Fruit fly (Drosophila melanogaster) whole organism, embryonic: Measurements from ENCODE around the gene psh.

Experiments
- Aef1 ChIP-seq: fragments of 200-800 bp; sonication (Bioruptor generic); IDR thresholded peaks from 3 replicates; pipeline ENCODE4 v1.3.6; 2022; ENCODE audit warnings: missing biosample characterization, missing genetic modification characterization
- Atf-2 ChIP-seq: fragments of 200-800 bp; sonication (Bioruptor generic); optimal IDR thresholded peaks from 2 replicates; lab custom pipeline; 2016; ENCODE audit warnings: missing biosample characterization, missing genetic modification characterization
- Atf6 ChIP-seq: fragments of 200-800 bp; sonication (Bioruptor generic); IDR thresholded peaks from 2 replicates; pipeline ENCODE4 v1.3.6; 2022; ENCODE audit warnings: missing biosample characterization, missing genetic modification characterization
- BtbVII ChIP-seq: fragments of 200-800 bp; sonication (Bioruptor generic); optimal IDR thresholded peaks from 3 replicates; lab custom pipeline; 2017; ENCODE audit warnings: missing biosample characterization, mild to moderate bottlenecking, missing genetic modification characterization
- CG10654 ChIP-seq: fragments of 200-800 bp; sonication (Bioruptor generic); optimal IDR thresholded peaks from 2 replicates; lab custom pipeline; 2016; ENCODE audit warnings: missing biosample characterization, missing genetic modification characterization
- CG11696 ChIP-seq: fragments of 200-800 bp; sonication (Bioruptor generic); IDR thresholded peaks from 2 replicates; pipeline ENCODE4 v1.3.6; 2022; ENCODE audit warnings: missing biosample characterization, missing genetic modification characterization
- CG12391 ChIP-seq: fragments of 200-800 bp; sonication (Bioruptor generic); optimal IDR thresholded peaks from 3 replicates; lab custom pipeline; 2018; ENCODE audit warnings: missing biosample characterization, mild to moderate bottlenecking, missing genetic modification characterization, moderate library complexity
- CG12659 ChIP-seq: fragments of 200-800 bp; sonication (Bioruptor generic); optimal IDR thresholded peaks from 3 replicates; lab custom pipeline; 2017; ENCODE audit warnings: mild to moderate bottlenecking, missing biosample characterization, missing genetic modification reagents, missing genetic modification characterization
- CG13624 ChIP-seq: fragments of 200-800 bp; sonication (Bioruptor generic); optimal IDR thresholded peaks from 2 replicates; lab custom pipeline; 2016; ENCODE audit warnings: missing biosample characterization, missing genetic modification characterization
- CG14710 ChIP-seq: fragments of 200-800 bp; sonication (Bioruptor generic); optimal IDR thresholded peaks from 3 replicates; lab custom pipeline; 2019; ENCODE audit warnings: missing biosample characterization, mild to moderate bottlenecking, missing genetic modification characterization, moderate library complexity
- CG17385 ChIP-seq: fragments of 200-800 bp; sonication (Bioruptor generic); optimal IDR thresholded peaks from 3 replicates; lab custom pipeline; 2018; ENCODE audit warnings: missing biosample characterization, mild to moderate bottlenecking, missing genetic modification characterization
- CG17568 ChIP-seq: fragments of 200-800 bp; sonication (Bioruptor generic); optimal IDR thresholded peaks from 2 replicates; lab custom pipeline; 2018; ENCODE audit warnings: missing biosample characterization, mild to moderate bottlenecking, missing genetic modification characterization, moderate library complexity
- CG18262 ChIP-seq: fragments of 200-800 bp; optimal IDR thresholded peaks from 3 replicates; lab custom pipeline; 2019; ENCODE audit warnings: missing biosample characterization, mild to moderate bottlenecking, missing genetic modification characterization, moderate library complexity
- CG18599 ChIP-seq: fragments of 200-800 bp; sonication (Bioruptor generic); optimal IDR thresholded peaks from 3 replicates; lab custom pipeline; 2017; ENCODE audit warnings: missing biosample characterization, missing genetic modification characterization, mild to moderate bottlenecking, moderate library complexity, missing genetic modification reagents
- CG2116 ChIP-seq: fragments of 200-800 bp; sonication (Bioruptor generic); optimal IDR thresholded peaks from 3 replicates; lab custom pipeline; 2018; ENCODE audit warnings: missing biosample characterization, mild to moderate bottlenecking, missing genetic modification characterization
- CG2712 ChIP-seq: fragments of 200-800 bp; optimal IDR thresholded peaks from 3 replicates; lab custom pipeline; 2019; ENCODE audit warnings: missing biosample characterization, mild to moderate bottlenecking, missing genetic modification characterization, moderate library complexity
- CG33213 ChIP-seq: fragments of 200-800 bp; sonication (Bioruptor generic); optimal IDR thresholded peaks from 3 replicates; lab custom pipeline; 2016; ENCODE audit warnings: missing biosample characterization, missing genetic modification characterization
- CG34422 ChIP-seq: fragments of 200-800 bp; sonication (Bioruptor generic); IDR thresholded peaks from 3 replicates; pipeline ENCODE4 v1.3.6; 2022; ENCODE audit warnings: missing biosample characterization, missing genetic modification characterization
- CG6689 ChIP-seq: fragments of 200-800 bp; sonication (Bioruptor generic); IDR thresholded peaks from 2 replicates; pipeline ENCODE4 v1.3.6; 2022; ENCODE audit warnings: missing biosample characterization, missing genetic modification characterization
- CG8478 ChIP-seq: fragments of >200 bp; optimal IDR thresholded peaks from 2 replicates; lab custom pipeline; 2018
- Chrac-16 ChIP-seq: fragments of 200-800 bp; sonication (Bioruptor generic); optimal IDR thresholded peaks from 3 replicates; lab custom pipeline; 2016; ENCODE audit warnings: missing biosample characterization, missing genetic modification characterization
- CoRest ChIP-seq: fragments of 200-800 bp; sonication (Bioruptor generic); optimal IDR thresholded peaks from 3 replicates; lab custom pipeline; 2018; ENCODE audit warnings: missing biosample characterization, mild to moderate bottlenecking, missing genetic modification characterization, moderate library complexity
- HLH4C ChIP-seq: fragments of 200-800 bp; sonication (Bioruptor generic); IDR thresholded peaks from 3 replicates; pipeline ENCODE4 v1.3.6; 2022; ENCODE audit warnings: missing biosample characterization, missing genetic modification characterization; ENCODE audit not compliant: partially characterized antibody
- HLHmδ ChIP-seq: fragments of 200-800 bp; sonication (Bioruptor generic); optimal IDR thresholded peaks from 2 replicates; lab custom pipeline; 2018; ENCODE audit warnings: missing biosample characterization, mild to moderate bottlenecking, missing genetic modification characterization, moderate library complexity
- Hmr ChIP-seq: fragments of 200-800 bp; sonication (Bioruptor generic); optimal IDR thresholded peaks from 3 replicates; lab custom pipeline; 2017; ENCODE audit warnings: mild to moderate bottlenecking, missing biosample characterization, missing genetic modification reagents, missing genetic modification characterization
- Hr51 ChIP-seq, 2 experiments: fragments of 200-800 bp; sonication (Bioruptor generic); optimal IDR thresholded peaks; 2 replicates in 1 of 2; 3 replicates in 1 of 2; lab custom pipeline; 2016 to 2018; ENCODE audit warnings: missing biosample characterization in 2 of 2, missing genetic modification characterization in 2 of 2, mild to moderate bottlenecking in 1 of 2, moderate library complexity in 1 of 2
- Lhr ChIP-seq: fragments of 200-800 bp; sonication (Bioruptor generic); optimal IDR thresholded peaks from 3 replicates; lab custom pipeline; 2017; ENCODE audit warnings: mild to moderate bottlenecking, missing biosample characterization, missing genetic modification reagents, missing genetic modification characterization
- Mad ChIP-seq: fragments of 200-800 bp; sonication (Bioruptor generic); optimal IDR thresholded peaks from 2 replicates; lab custom pipeline; 2016; ENCODE audit warnings: missing biosample characterization, missing genetic modification characterization
- Med ChIP-seq: fragments of 200-800 bp; sonication (Bioruptor generic); peaks from one replicate; lab custom pipeline; 2016; ENCODE audit warnings: missing biosample characterization, missing genetic modification characterization, mild to moderate bottlenecking, inconsistent platforms, moderate library complexity
- Nf-YA ChIP-seq: fragments of 200-800 bp; sonication (Bioruptor generic); IDR thresholded peaks from 2 replicates; pipeline ENCODE4 v1.3.6; 2022; ENCODE audit warnings: missing biosample characterization, missing genetic modification characterization
- Nf-YB ChIP-seq: fragments of 200-800 bp; sonication (Bioruptor generic); optimal IDR thresholded peaks from 3 replicates; lab custom pipeline; 2019; ENCODE audit warnings: missing biosample characterization, mild to moderate bottlenecking, missing genetic modification characterization, moderate library complexity
- Nf-YC ChIP-seq: fragments of 200-800 bp; optimal IDR thresholded peaks from 3 replicates; lab custom pipeline; 2019; ENCODE audit warnings: missing biosample characterization, mild to moderate bottlenecking, missing genetic modification characterization, moderate library complexity
- NfI ChIP-seq: fragments of 200-800 bp; sonication (Bioruptor generic); optimal IDR thresholded peaks from 3 replicates; lab custom pipeline; 2018; ENCODE audit warnings: missing biosample characterization, mild to moderate bottlenecking, missing genetic modification characterization, moderate library complexity
- Oaz ChIP-seq: fragments of 200-800 bp; sonication (Bioruptor generic); IDR thresholded peaks from 2 replicates; pipeline ENCODE4 v1.3.6; 2022; ENCODE audit warnings: missing biosample characterization, missing genetic modification characterization
- Rfx ChIP-seq: fragments of 200-800 bp; sonication (Bioruptor generic); IDR thresholded peaks from 2 replicates; pipeline ENCODE4 v1.3.6; 2022; ENCODE audit warnings: missing biosample characterization, missing genetic modification characterization
- Six4 ChIP-seq: fragments of 200-800 bp; sonication (Bioruptor generic); optimal IDR thresholded peaks from 2 replicates; lab custom pipeline; 2016; ENCODE audit warnings: missing biosample characterization, missing genetic modification characterization
- da ChIP-seq: fragments of 200-800 bp; sonication (Bioruptor generic); optimal IDR thresholded peaks from 2 replicates; lab custom pipeline; 2016; ENCODE audit warnings: missing biosample characterization, missing genetic modification characterization
- dmrt99B ChIP-seq: fragments of 200-800 bp; sonication (Bioruptor generic); optimal IDR thresholded peaks from 2 replicates; lab custom pipeline; 2018; ENCODE audit warnings: missing biosample characterization, mild to moderate bottlenecking, missing genetic modification characterization, moderate library complexity
- dysf ChIP-seq: fragments of 200-800 bp; sonication (Bioruptor generic); IDR thresholded peaks from 3 replicates; pipeline ENCODE4 v1.3.6; 2022; ENCODE audit warnings: missing biosample characterization, missing genetic modification characterization
- emc ChIP-seq: fragments of 200-800 bp; sonication (Bioruptor generic); optimal IDR thresholded peaks from 2 replicates; lab custom pipeline; 2016; ENCODE audit warnings: missing biosample characterization, missing genetic modification characterization
- ewg ChIP-seq: fragments of 200-800 bp; sonication (Bioruptor generic); optimal IDR thresholded peaks from 3 replicates; lab custom pipeline; 2017; ENCODE audit warnings: mild to moderate bottlenecking, missing biosample characterization, missing genetic modification reagents, missing genetic modification characterization
- gcm2 ChIP-seq: fragments of 200-800 bp; sonication (Bioruptor generic); optimal IDR thresholded peaks from 2 replicates; lab custom pipeline; 2016; ENCODE audit warnings: missing biosample characterization, missing genetic modification characterization
- ken ChIP-seq: fragments of 200-800 bp; sonication (Bioruptor generic); IDR thresholded peaks from 3 replicates; pipeline ENCODE4 v1.3.6; 2022; ENCODE audit warnings: missing biosample characterization, missing genetic modification characterization
- onecut ChIP-seq: fragments of 200-800 bp; sonication (Bioruptor generic); IDR thresholded peaks from 2 replicates; pipeline ENCODE4 v1.3.6; 2022; ENCODE audit warnings: missing biosample characterization, missing genetic modification characterization
- pita ChIP-seq: fragments of 200-800 bp; sonication (Bioruptor generic); optimal IDR thresholded peaks from 2 replicates; lab custom pipeline; 2017; ENCODE audit warnings: missing biosample characterization, mild to moderate bottlenecking, missing genetic modification characterization
- sens ChIP-seq: fragments of 200-800 bp; sonication (Bioruptor generic); peaks from one replicate; lab custom pipeline; 2016; ENCODE audit warnings: missing biosample characterization, missing genetic modification characterization
- sens-2 ChIP-seq: fragments of 200-800 bp; sonication (Bioruptor generic); IDR thresholded peaks from 2 replicates; pipeline ENCODE4 v1.3.6; 2022; ENCODE audit warnings: missing biosample characterization, missing genetic modification characterization
- slp2 ChIP-seq: fragments of 200-800 bp; sonication (Bioruptor generic); optimal IDR thresholded peaks from 2 replicates; lab custom pipeline; 2016; ENCODE audit warnings: missing biosample characterization, missing genetic modification characterization
- sob ChIP-seq: fragments of 200-800 bp; sonication (Bioruptor generic); IDR thresholded peaks from 2 replicates; pipeline ENCODE4 v1.3.6; 2022; ENCODE audit warnings: missing biosample characterization, missing genetic modification characterization
- ttk ChIP-seq: fragments of 200-800 bp; sonication (Bioruptor generic); IDR thresholded peaks from 2 replicates; pipeline ENCODE4 v2.1.2; 2022; ENCODE audit warnings: missing biosample characterization, missing genetic modification characterization
- zfh2 ChIP-seq: fragments of 200-800 bp; sonication (Bioruptor generic); optimal IDR thresholded peaks from 2 replicates; lab custom pipeline; 2016; ENCODE audit warnings: missing biosample characterization, missing genetic modification characterization

The psh gene

dm6 chrX:18517415-18517814, 30.7 kb upstream of the psh start (continued):
- TF ChIP-seq gcm2 (GFP tag; lab: Kevin White, UChicago) = no peak
- peak; percentile 16 for TF ChIP-seq BtbVII (GFP tag; lab: Kevin White, UChicago)
- no peak for TF ChIP-seq slp2
- peak; percentile 11 for TF ChIP-seq CG2116
- TF ChIP-seq CG12659 = peak; percentile 30
- peak; percentile 53 for TF ChIP-seq Rfx
- TF ChIP-seq zfh2 (GFP tag; lab: Kevin White, UChicago) = no peak
- TF ChIP-seq ttk (GFP tag; lab: Robert Waterston, UW) = peak; percentile 15; the same call in 1 of the 2 replicates
- TF ChIP-seq Nf-YA (GFP tag; lab: Robert Waterston, UW) = peak; percentile 38; the same call in 1 of the 2 replicates
- peak; percentile 34; the same call in 1 of the 2 replicates for TF ChIP-seq CG6689
- no peak for TF ChIP-seq CG8478
- peak; percentile 10 for TF ChIP-seq Nf-YC (tag; lab: Kevin White, UChicago)
- TF ChIP-seq CG18599 (GFP tag; lab: Kevin White, UChicago) = no peak
- peak; percentile 87 for TF ChIP-seq Med (GFP tag; lab: Kevin White, UChicago)
- 0 out of 3 replicates have a peak, but pooled peaks have one; percentile 56 for TF ChIP-seq CG34422 (GFP tag; lab: Robert Waterston, UW)
- peak in 1 of 2 experiments; percentile 53 for TF ChIP-seq Hr51 (GFP tag; optimal IDR thresholded peaks at IDR 0.05; lab: Kevin White, UChicago)
- peak; percentile 52; the same call in 1 of the 2 replicates for TF ChIP-seq sob (GFP tag; lab: Robert Waterston, UW)
- TF ChIP-seq CG13624 (GFP tag; lab: Kevin White, UChicago) = no peak
- TF ChIP-seq HLH4C (GFP tag; lab: Robert Waterston, UW) = peak; percentile 19; the same call in 1 of the 3 replicates
- TF ChIP-seq ewg (GFP tag; lab: Kevin White, UChicago) = peak; percentile 32
- TF ChIP-seq Atf6 (GFP tag; lab: Robert Waterston, UW) = no peak
- peak; percentile 6 for TF ChIP-seq CG14710 (tag; lab: Kevin White, UChicago)
- peak; percentile 49 for TF ChIP-seq NfI
- no peak for TF ChIP-seq CG33213 (GFP tag; lab: Kevin White, UChicago)
- TF ChIP-seq CG11696 (GFP tag; lab: Robert Waterston, UW) = no peak
- peak; percentile 72 for TF ChIP-seq onecut (GFP tag; lab: Robert Waterston, UW)
- TF ChIP-seq Mad (GFP tag; lab: Kevin White, UChicago) = no peak
- TF ChIP-seq CG18262 (tag; lab: Kevin White, UChicago) = peak; percentile 25
- TF ChIP-seq CG12391 (tag; lab: Kevin White, UChicago) = peak; percentile 10
- peak; percentile 66; the same call in 2 of the 3 replicates for TF ChIP-seq ken (GFP tag; lab: Robert Waterston, UW)
- TF ChIP-seq Chrac-16 (GFP tag; lab: Kevin White, UChicago) = peak; percentile 41
- 0 out of 2 replicates have a peak, but pooled peaks have one; percentile 36 for TF ChIP-seq sens-2 (GFP tag; lab: Robert Waterston, UW)
- peak; percentile 62 for TF ChIP-seq Aef1
- TF ChIP-seq CG17385 (GFP tag; lab: Kevin White, UChicago) = peak; percentile 29
- no peak for TF ChIP-seq da (GFP tag; lab: Kevin White, UChicago)
- TF ChIP-seq emc (GFP tag; lab: Kevin White, UChicago) = no peak
- TF ChIP-seq dmrt99B (tag; lab: Kevin White, UChicago) = peak; percentile 37
- TF ChIP-seq dysf (GFP tag; lab: Robert Waterston, UW) = peak; percentile 48; the same call in 1 of the 3 replicates
- peak; percentile 16 for TF ChIP-seq pita (GFP tag; lab: Kevin White, UChicago)
- peak; percentile 38 for TF ChIP-seq Atf-2
- peak; percentile 43 for TF ChIP-seq Lhr (GFP tag; lab: Kevin White, UChicago)
- no peak for TF ChIP-seq CG10654 (GFP tag; lab: Kevin White, UChicago)
- peak; percentile 46 for TF ChIP-seq CG17568 (GFP tag; lab: Kevin White, UChicago)
- peak; percentile 51 for TF ChIP-seq CG2712 (tag; lab: Kevin White, UChicago)
- TF ChIP-seq Nf-YB (GFP tag; lab: Kevin White, UChicago) = peak; percentile 5
- TF ChIP-seq HLHmδ (GFP tag; lab: Kevin White, UChicago) = peak; percentile 32
- peak; percentile 53 for TF ChIP-seq CoRest
- no peak for TF ChIP-seq Six4 (GFP tag; lab: Kevin White, UChicago)
- no peak for TF ChIP-seq Hmr (GFP tag; lab: Kevin White, UChicago)
- no peak for TF ChIP-seq Oaz (GFP tag; lab: Robert Waterston, UW)
- peak; percentile 66 for TF ChIP-seq sens (GFP tag; lab: Kevin White, UChicago)
